Fruit fly (Drosophila melanogaster) whole organism: ENCODE data around the gene CG12289.

ENCODE experiments used
- EcR ChIP-seq, 2 experiments: fragments of >200 bp; optimal IDR thresholded peaks; 2 replicates each; lab custom pipeline; 2017; ENCODE audit warnings: missing biosample characterization in 2 of 2, missing genetic modification characterization in 2 of 2, missing genetic modification reagents in 2 of 2
- usp ChIP-seq: fragments of >200 bp; optimal IDR thresholded peaks from 2 replicates; lab custom pipeline; 2017; ENCODE audit warnings: missing biosample characterization, missing genetic modification characterization, mixed read lengths

- TF ChIP-seq EcR (GFP tag; optimal IDR thresholded peaks at IDR 0.05; lab: Kevin White, UChicago) (no peak), usp (GFP tag; lab: Kevin White, UChicago) (no peak)
These were observed 7.2 kb upstream of the CG12289 start, which contains the start of gene Fum3 for dm6 chr3L:11465371-11465914.
